Worm (Caenorhabditis elegans) whole organism, L2 larva: ENCODE data around the gene Y53G8AM.7.

ENCODE experiments used
- ceh-82 ChIP-seq: fragments of 150-350 bp; optimal IDR thresholded peaks from 2 replicates; lab custom pipeline; 2014; ENCODE audit warnings: missing biosample characterization, missing genetic modification characterization
- nhr-237 ChIP-seq: fragments of 150-350 bp; optimal IDR thresholded peaks from 2 replicates; lab custom pipeline; 2014; ENCODE audit warnings: missing biosample characterization, missing genetic modification characterization
- zag-1 ChIP-seq: fragments of 150-350 bp; optimal IDR thresholded peaks from 2 replicates; lab custom pipeline; 2014; ENCODE audit warnings: missing biosample characterization, missing genetic modification characterization

- TF ChIP-seq zag-1 (tag; lab: Kevin White, UChicago) = no peak
- no peak for TF ChIP-seq nhr-237
- no peak for TF ChIP-seq ceh-82 (tag; lab: Kevin White, UChicago)
Observed at ce11 chrIII:3308940-3309339, 42.4 kb upstream of the Y53G8AM.7 start.
